Fruit fly (Drosophila melanogaster) whole organism, wandering third instar larva: ENCODE data around the gene CG15545.

Experiments
- Abd-B ChIP-seq: fragments of >200 bp; optimal IDR thresholded peaks from 2 replicates; lab custom pipeline; 2017; ENCODE audit warnings: missing biosample characterization, missing genetic modification characterization
- CG9705 ChIP-seq: fragments of 200-800 bp; sonication (Bioruptor generic); optimal IDR thresholded peaks from 2 replicates; lab custom pipeline; 2018; ENCODE audit warnings: missing biosample characterization, mild to moderate bottlenecking, missing genetic modification characterization
- CrebA ChIP-seq: fragments of 200-800 bp; sonication (Bioruptor generic); optimal IDR thresholded peaks from 2 replicates; lab custom pipeline; 2016; ENCODE audit warnings: missing biosample characterization, mild to moderate bottlenecking, missing genetic modification characterization, borderline replicate concordance
- Dfd ChIP-seq: fragments of >200 bp; optimal IDR thresholded peaks from 2 replicates; lab custom pipeline; 2017; ENCODE audit warnings: missing biosample characterization, missing genetic modification characterization
- Dif ChIP-seq: fragments of 200-275, 200-300 bp; sonication (Bioruptor generic); optimal IDR thresholded peaks from 2 replicates; lab custom pipeline; 2018; ENCODE audit warnings: missing biosample characterization, missing genetic modification characterization; ENCODE audit not compliant: partially characterized antibody
- GATAd ChIP-seq: sonication (Bioruptor generic); optimal IDR thresholded peaks from 2 replicates; lab custom pipeline; 2016; ENCODE audit warnings: missing biosample characterization, missing genetic modification characterization
- HLH106 ChIP-seq: fragments of 200-800 bp; optimal IDR thresholded peaks from 3 replicates; lab custom pipeline; 2019; ENCODE audit warnings: missing biosample characterization, mild to moderate bottlenecking, missing genetic modification characterization, moderate library complexity
- Hnf4 ChIP-seq: fragments of 200-800 bp; sonication (Bioruptor generic); optimal IDR thresholded peaks from 2 replicates; lab custom pipeline; 2016; ENCODE audit warnings: missing biosample characterization, mild to moderate bottlenecking, missing genetic modification characterization
- Hr78 ChIP-seq: fragments of >200 bp; optimal IDR thresholded peaks from 2 replicates; lab custom pipeline; 2017; ENCODE audit warnings: missing biosample characterization, missing genetic modification characterization
- Hr83 ChIP-seq: fragments of 200-300 bp; sonication (Bioruptor generic); optimal IDR thresholded peaks from 2 replicates; lab custom pipeline; 2016; ENCODE audit warnings: missing biosample characterization, mild to moderate bottlenecking, missing genetic modification characterization, moderate library complexity; ENCODE audit not compliant: poor library complexity, severe bottlenecking
- Jra ChIP-seq: sonication (Bioruptor generic); optimal IDR thresholded peaks from 2 replicates; lab custom pipeline; 2016; ENCODE audit warnings: missing biosample characterization, missing genetic modification characterization
- Mio ChIP-seq: sonication (Bioruptor generic); optimal IDR thresholded peaks from 2 replicates; lab custom pipeline; 2016; ENCODE audit warnings: missing biosample characterization, missing genetic modification characterization
- Myc ChIP-seq: fragments of >200 bp; optimal IDR thresholded peaks from 2 replicates; lab custom pipeline; 2017
- N ChIP-seq: fragments of >200 bp; optimal IDR thresholded peaks from 2 replicates; lab custom pipeline; 2018; ENCODE audit warnings: missing biosample characterization, missing external identifiers, missing genetic modification characterization
- OdsH ChIP-seq: fragments of 200-800 bp; sonication (Bioruptor generic); optimal IDR thresholded peaks from 2 replicates; lab custom pipeline; 2016; ENCODE audit warnings: missing biosample characterization, mild to moderate bottlenecking, missing genetic modification characterization
- Rel ChIP-seq, 2 experiments: fragments of 200-800 bp; sonication (Bioruptor generic) in 1 of 2; optimal IDR thresholded peaks; 2 replicates in 1 of 2; 3 replicates in 1 of 2; lab custom pipeline; 2016 to 2019; ENCODE audit warnings: mild to moderate bottlenecking in 2 of 2, missing biosample characterization in 2 of 2, missing genetic modification characterization in 2 of 2, moderate library complexity in 1 of 2
- Sp1 ChIP-seq: fragments of 200-800 bp; sonication (Bioruptor generic); optimal IDR thresholded peaks from 3 replicates; lab custom pipeline; 2019; ENCODE audit warnings: missing biosample characterization, mild to moderate bottlenecking, missing genetic modification characterization, moderate library complexity
- Vsx2 ChIP-seq: fragments of 200-300, 225-300 bp; sonication (Bioruptor generic); optimal IDR thresholded peaks from 2 replicates; lab custom pipeline; 2018; ENCODE audit warnings: missing biosample characterization, missing genetic modification characterization; ENCODE audit not compliant: partially characterized antibody
- br ChIP-seq: fragments of 200-800 bp; sonication (Bioruptor generic); optimal IDR thresholded peaks from 2 replicates; lab custom pipeline; 2016; ENCODE audit warnings: missing biosample characterization, missing genetic modification characterization
- brk ChIP-seq: fragments of 200-800 bp; sonication (Bioruptor generic); optimal IDR thresholded peaks from 2 replicates; lab custom pipeline; 2016; ENCODE audit warnings: missing biosample characterization, mild to moderate bottlenecking, missing genetic modification characterization
- dmrt93B ChIP-seq: fragments of 200-800 bp; sonication (Bioruptor generic); optimal IDR thresholded peaks from 2 replicates; lab custom pipeline; 2018; ENCODE audit warnings: missing biosample characterization, mild to moderate bottlenecking, missing genetic modification characterization
- dsf ChIP-seq: sonication (Bioruptor generic); optimal IDR thresholded peaks from 2 replicates; lab custom pipeline; 2016; ENCODE audit warnings: missing biosample characterization, missing genetic modification characterization, borderline replicate concordance
- ey ChIP-seq: fragments of 200-800 bp; sonication (Bioruptor generic); optimal IDR thresholded peaks from 2 replicates; lab custom pipeline; 2016; ENCODE audit warnings: missing biosample characterization, missing genetic modification characterization
- fru ChIP-seq: fragments of 200-800 bp; sonication (Bioruptor generic); optimal IDR thresholded peaks from 3 replicates; lab custom pipeline; 2016; ENCODE audit warnings: missing biosample characterization, mild to moderate bottlenecking, missing genetic modification characterization
- lola ChIP-seq: fragments of >200 bp; optimal IDR thresholded peaks from 2 replicates; lab custom pipeline; 2017; ENCODE audit warnings: missing biosample characterization, missing genetic modification characterization
- pan ChIP-seq: fragments of >200 bp; optimal IDR thresholded peaks from 2 replicates; lab custom pipeline; 2017
- psq ChIP-seq: fragments of 200-800 bp; sonication (Bioruptor generic); optimal IDR thresholded peaks from 3 replicates; lab custom pipeline; 2017; ENCODE audit warnings: missing biosample characterization, mild to moderate bottlenecking, missing genetic modification characterization, moderate library complexity
- rgr ChIP-seq: fragments of 200-800 bp; sonication (Bioruptor generic); optimal IDR thresholded peaks from 3 replicates; lab custom pipeline; 2016; ENCODE audit warnings: missing biosample characterization, mild to moderate bottlenecking, missing genetic modification characterization
- usp ChIP-seq: fragments of >200 bp; optimal IDR thresholded peaks from 2 replicates; lab custom pipeline; 2017; ENCODE audit warnings: missing biosample characterization, missing genetic modification characterization
- woc ChIP-seq: sonication (Bioruptor generic); optimal IDR thresholded peaks from 2 replicates; lab custom pipeline; 2016; ENCODE audit warnings: missing biosample characterization, mild to moderate bottlenecking, missing genetic modification characterization

Gene CG15545

DNA sequence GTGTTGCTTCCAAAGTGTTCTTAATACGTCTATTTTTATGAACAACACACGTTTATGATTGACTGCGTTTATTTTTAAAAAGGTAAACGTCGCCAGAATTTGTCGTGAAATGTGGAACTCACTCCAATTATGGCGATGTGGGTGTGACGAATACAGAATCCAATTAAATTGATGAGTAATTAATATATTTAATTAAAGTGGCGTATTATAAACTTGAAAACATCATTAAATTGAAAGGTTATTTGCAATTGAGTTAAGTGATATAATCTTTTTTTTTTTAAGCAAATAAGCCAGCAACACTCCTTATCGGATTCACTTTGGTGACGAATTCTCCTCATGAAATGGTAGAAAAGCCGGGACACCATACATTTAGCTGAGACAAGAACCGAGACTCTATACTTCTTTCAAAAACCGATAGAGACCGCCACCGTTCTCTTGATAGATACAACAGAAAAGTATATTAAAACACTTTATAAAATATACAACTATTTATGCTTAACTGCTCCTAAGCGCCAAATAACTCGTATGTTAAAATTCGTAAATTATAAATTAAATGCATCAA lies 1.8 kb downstream of the CG15545 start:
- TF ChIP-seq Vsx2 (no peak), Myc (lab: Kevin White, UChicago) (peak; percentile 63)

DNA sequence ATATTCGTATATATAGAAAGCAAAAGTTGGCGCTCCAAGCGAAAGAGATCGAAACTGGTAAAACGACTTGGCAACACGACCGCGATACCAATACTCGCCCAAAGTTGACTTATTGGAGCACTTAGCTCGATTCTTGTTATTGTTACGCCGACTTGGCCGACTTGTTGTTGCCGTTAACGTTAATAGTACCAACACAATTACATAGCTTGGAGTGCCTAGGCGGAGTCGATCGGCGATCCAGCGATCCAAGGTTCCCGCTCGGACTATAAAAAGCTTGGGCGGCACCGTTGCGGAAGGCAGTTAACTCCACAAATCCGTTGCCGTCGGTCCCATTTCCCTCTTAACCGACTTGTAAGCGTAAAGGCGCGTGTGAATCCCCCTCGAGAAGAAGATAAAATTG lies 4.9 kb downstream of the CG15545 start, which contains the start of gene Cpr100A:
Cpr100A (plus strand) TSS at position 290 of the 400 bp plus-strand sequence.
- no peak for TF ChIP-seq dmrt93B (GFP tag; lab: Kevin White, UChicago)
- TF ChIP-seq Rel (GFP tag; optimal IDR thresholded peaks at IDR 0.05; lab: Kevin White, UChicago) = no peak
- no peak for TF ChIP-seq Rel (tag; optimal IDR thresholded peaks at IDR 0.05; lab: Kevin White, UChicago)
- TF ChIP-seq N (GFP tag; lab: Kevin White, UChicago) = no peak
- no peak for TF ChIP-seq dsf (GFP tag; lab: Kevin White, UChicago)
- TF ChIP-seq Mio (GFP tag; lab: Kevin White, UChicago) = no peak
- TF ChIP-seq Abd-B (GFP tag; lab: Kevin White, UChicago) = no peak
- no peak for TF ChIP-seq Dfd (GFP tag; lab: Kevin White, UChicago)
- TF ChIP-seq Hr83 (GFP tag; lab: Kevin White, UChicago) = no peak
- TF ChIP-seq CG9705 (GFP tag; lab: Kevin White, UChicago) = no peak
- no peak for TF ChIP-seq OdsH (GFP tag; lab: Kevin White, UChicago)
- TF ChIP-seq rgr (GFP tag; lab: Kevin White, UChicago) = no peak
- no peak for TF ChIP-seq usp (GFP tag; lab: Kevin White, UChicago)
- no peak for TF ChIP-seq Sp1
- TF ChIP-seq ey (GFP tag; lab: Kevin White, UChicago) = no peak
- no peak for TF ChIP-seq Hr78 (GFP tag; lab: Kevin White, UChicago)
- TF ChIP-seq lola (GFP tag; lab: Kevin White, UChicago) = no peak
- no peak for TF ChIP-seq pan (lab: Kevin White, UChicago)
- TF ChIP-seq br (GFP tag; lab: Kevin White, UChicago) = no peak
- no peak for TF ChIP-seq Hnf4
- TF ChIP-seq, all 38 proteins: peak for 0

DNA sequence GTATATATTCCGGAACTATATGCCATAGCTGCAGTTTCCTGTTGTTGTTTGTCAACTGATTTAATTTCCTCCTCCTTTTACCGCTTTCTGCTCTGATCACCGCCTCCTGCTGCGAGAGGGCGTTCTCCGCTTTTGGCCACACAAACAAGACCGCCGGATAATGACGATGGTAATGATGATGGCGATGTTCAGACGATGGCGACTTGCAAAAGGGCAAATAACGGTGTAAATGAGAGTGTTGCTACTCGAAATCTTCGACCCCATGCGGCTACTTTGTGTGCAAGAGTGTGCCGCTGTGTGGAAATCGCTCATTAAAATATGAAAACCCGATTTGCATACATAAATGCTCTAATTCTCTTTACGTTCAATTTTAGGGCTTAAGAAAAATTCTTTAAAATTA lies 6.3 kb downstream of the CG15545 start:
- no peak for TF ChIP-seq psq
- TF ChIP-seq CrebA (GFP tag; lab: Kevin White, UChicago) = no peak
- TF ChIP-seq Sp1 = no peak
- TF ChIP-seq Dif (GFP tag; lab: Kevin White, UChicago) = no peak
- no peak for TF ChIP-seq Abd-B (GFP tag; lab: Kevin White, UChicago)
- no peak for TF ChIP-seq HLH106
- TF ChIP-seq N (GFP tag; lab: Kevin White, UChicago) = no peak
- no peak for TF ChIP-seq Dfd (GFP tag; lab: Kevin White, UChicago)
- no peak for TF ChIP-seq OdsH (GFP tag; lab: Kevin White, UChicago)
- TF ChIP-seq dmrt93B (GFP tag; lab: Kevin White, UChicago) = no peak
- TF ChIP-seq, all 38 proteins: peak for 0

DNA sequence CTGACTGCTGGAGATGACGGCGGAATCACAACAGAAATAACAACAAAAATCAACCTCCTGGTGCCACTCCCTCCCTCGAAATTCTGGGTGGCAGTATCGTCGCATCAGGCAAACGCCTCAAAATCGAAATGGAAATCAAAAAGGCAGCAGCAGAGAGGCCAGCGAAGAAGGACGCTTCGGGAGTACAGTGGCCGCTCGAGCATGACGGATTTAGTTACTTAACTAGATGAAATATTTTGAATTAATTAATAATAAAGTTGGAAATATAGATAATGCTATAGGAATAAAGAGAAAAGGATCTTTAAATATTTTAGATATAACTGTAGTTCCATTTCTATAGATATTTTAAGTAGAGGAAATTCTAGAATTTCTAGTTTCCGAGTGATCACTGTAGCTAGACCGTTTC lies 6.8 kb downstream of the CG15545 start:
- no peak for TF ChIP-seq dsf (GFP tag; lab: Kevin White, UChicago)
- no peak for TF ChIP-seq Hnf4
- no peak for TF ChIP-seq OdsH (GFP tag; lab: Kevin White, UChicago)
- TF ChIP-seq Rel (GFP tag; optimal IDR thresholded peaks at IDR 0.05; lab: Kevin White, UChicago) = no peak
- TF ChIP-seq Rel (tag; optimal IDR thresholded peaks at IDR 0.05; lab: Kevin White, UChicago) = no peak
- no peak for TF ChIP-seq usp (GFP tag; lab: Kevin White, UChicago)
- TF ChIP-seq psq = no peak
- TF ChIP-seq HLH106 = no peak
- TF ChIP-seq Jra (GFP tag; lab: Kevin White, UChicago) = no peak
- TF ChIP-seq brk (GFP tag; lab: Kevin White, UChicago) = no peak
- no peak for TF ChIP-seq pan (lab: Kevin White, UChicago)

DNA sequence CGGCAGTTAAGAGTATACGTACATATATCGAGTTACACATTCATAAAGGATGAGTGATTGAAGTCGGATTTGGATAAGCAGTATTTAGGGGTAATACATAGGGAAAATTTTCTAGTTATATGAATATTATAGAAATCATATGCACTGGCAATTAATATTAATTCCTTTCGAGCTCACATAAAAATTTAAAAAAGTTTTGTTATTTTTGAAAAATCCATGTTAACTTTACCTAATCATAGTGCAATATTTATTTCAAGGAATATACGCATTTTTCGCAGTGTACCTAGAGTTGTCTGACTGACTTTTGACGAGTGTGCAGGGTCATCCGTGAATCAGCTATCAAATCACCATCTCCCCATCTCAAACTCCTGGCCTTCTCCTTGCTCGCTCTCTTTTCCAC lies 7.7 kb downstream of the CG15545 start:
- TF ChIP-seq OdsH (GFP tag; lab: Kevin White, UChicago) (no peak), GATAd (GFP tag; lab: Kevin White, UChicago) (no peak)

DNA sequence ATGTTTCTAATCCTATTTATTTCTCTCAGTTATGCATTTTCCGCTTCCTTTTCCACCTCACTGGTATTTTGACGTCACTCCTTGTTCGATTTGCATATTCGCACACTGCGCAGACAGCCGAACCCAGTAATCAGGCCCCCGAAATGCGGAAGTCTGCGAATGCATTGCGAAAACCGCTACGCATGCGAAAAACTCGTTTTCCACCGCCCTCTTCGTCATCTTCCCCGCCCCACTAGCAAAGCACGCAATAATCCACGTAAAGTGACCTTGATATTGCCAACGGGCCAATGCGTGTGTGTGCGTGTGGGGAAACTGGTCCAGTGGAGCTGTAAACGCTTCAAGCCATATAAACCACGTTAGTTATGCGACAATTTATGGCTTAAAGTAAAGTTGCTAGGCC lies 8.2 kb downstream of the CG15545 start:
- TF ChIP-seq Myc (lab: Kevin White, UChicago) = no peak
- no peak for TF ChIP-seq Dfd (GFP tag; lab: Kevin White, UChicago)
- TF ChIP-seq fru = no peak
- no peak for TF ChIP-seq rgr (GFP tag; lab: Kevin White, UChicago)
- TF ChIP-seq OdsH (GFP tag; lab: Kevin White, UChicago) = no peak
- TF ChIP-seq brk (GFP tag; lab: Kevin White, UChicago) = no peak
- no peak for TF ChIP-seq dsf (GFP tag; lab: Kevin White, UChicago)
- no peak for TF ChIP-seq N (GFP tag; lab: Kevin White, UChicago)
- TF ChIP-seq pan (lab: Kevin White, UChicago) = no peak
- TF ChIP-seq Dif (GFP tag; lab: Kevin White, UChicago) = no peak
- no peak for TF ChIP-seq woc (GFP tag; lab: Kevin White, UChicago)
